Fruit fly (Drosophila melanogaster) whole organism, embryonic: Measurements from ENCODE around the gene msb1l.
A peak's percentile ranks its signal among the peaks of the same experiment; 100 is the strongest.

ENCODE experiments used
- CG12236 ChIP-seq: fragments of 200-800 bp; sonication (Bioruptor generic); optimal IDR thresholded peaks from 2 replicates; lab custom pipeline; 2016; ENCODE audit warnings: missing biosample characterization, missing genetic modification characterization
- CG12299 ChIP-seq: fragments of 200-800 bp; sonication (Bioruptor generic); optimal IDR thresholded peaks from 2 replicates; lab custom pipeline; 2018; ENCODE audit warnings: missing biosample characterization, mild to moderate bottlenecking, missing genetic modification characterization
- CG14667 ChIP-seq: fragments of 200-800 bp; sonication (Bioruptor generic); IDR thresholded peaks from 2 replicates; pipeline ENCODE4 v1.3.6; 2022; ENCODE audit warnings: missing biosample characterization, missing genetic modification characterization
- CG14860 ChIP-seq: fragments of 200-800 bp; sonication (Bioruptor generic); IDR thresholded peaks from 3 replicates; pipeline ENCODE4 v1.3.6; 2022; ENCODE audit warnings: missing biosample characterization, missing genetic modification characterization; ENCODE audit not compliant: partially characterized antibody
- CG16813 ChIP-seq: fragments of 200-800 bp; sonication (Bioruptor generic); IDR thresholded peaks from 3 replicates; pipeline ENCODE4 v1.3.6; 2022; ENCODE audit warnings: missing biosample characterization, missing genetic modification characterization; ENCODE audit not compliant: partially characterized antibody
- CG2120 ChIP-seq: fragments of 200-800 bp; sonication (Bioruptor generic); optimal IDR thresholded peaks from 3 replicates; lab custom pipeline; 2016; ENCODE audit warnings: missing biosample characterization, missing genetic modification characterization
- CG2875 ChIP-seq: fragments of 200-800 bp; sonication (Bioruptor generic); optimal IDR thresholded peaks from 2 replicates; lab custom pipeline; 2017; ENCODE audit warnings: missing biosample characterization, mild to moderate bottlenecking, missing genetic modification characterization, missing genetic modification reagents
- CG3065 ChIP-seq: fragments of 200-800 bp; sonication (Bioruptor generic); optimal IDR thresholded peaks from 2 replicates; lab custom pipeline; 2016; ENCODE audit warnings: missing biosample characterization, missing genetic modification characterization
- CG4282 ChIP-seq: fragments of 200-800 bp; sonication (Bioruptor generic); optimal IDR thresholded peaks from 2 replicates; lab custom pipeline; 2016; ENCODE audit warnings: missing biosample characterization, missing genetic modification characterization
- CG4424 ChIP-seq: fragments of 200-800 bp; sonication (Bioruptor generic); optimal IDR thresholded peaks from 3 replicates; lab custom pipeline; 2016; ENCODE audit warnings: missing biosample characterization, missing genetic modification characterization
- CG6175 ChIP-seq: fragments of 200-800 bp; sonication (Bioruptor generic); IDR thresholded peaks from 3 replicates; pipeline ENCODE4 v1.3.6; 2022; ENCODE audit warnings: missing biosample characterization, missing genetic modification characterization
- CG6765 ChIP-seq: fragments of 200-800 bp; sonication (Bioruptor generic); optimal IDR thresholded peaks from 3 replicates; lab custom pipeline; 2017; ENCODE audit warnings: missing biosample characterization, mild to moderate bottlenecking, missing genetic modification characterization
- CG7839 ChIP-seq: fragments of 200-800 bp; sonication (Bioruptor generic); optimal IDR thresholded peaks from 3 replicates; lab custom pipeline; 2018; ENCODE audit warnings: missing biosample characterization, mild to moderate bottlenecking, missing genetic modification characterization, moderate library complexity
- CG7963 ChIP-seq: fragments of 200-800 bp; sonication (Bioruptor generic); IDR thresholded peaks from 3 replicates; pipeline ENCODE4 v1.3.6; 2022; ENCODE audit warnings: missing biosample characterization, missing genetic modification characterization; ENCODE audit not compliant: partially characterized antibody
- CG8290 ChIP-seq, 3 experiments: fragments of 200-800 bp; sonication (Bioruptor generic); optimal IDR thresholded peaks; 2 replicates each; lab custom pipeline; 2016 to 2019; ENCODE audit warnings: missing biosample characterization in 3 of 3, missing genetic modification characterization in 3 of 3, mild to moderate bottlenecking in 2 of 3, moderate library complexity in 1 of 3
- CG8359 ChIP-seq: fragments of 200-800 bp; sonication (Bioruptor generic); optimal IDR thresholded peaks from 2 replicates; lab custom pipeline; 2017; ENCODE audit warnings: missing biosample characterization, mild to moderate bottlenecking, missing genetic modification characterization, borderline replicate concordance
- CG8924 ChIP-seq: fragments of 200-800 bp; optimal IDR thresholded peaks from 3 replicates; lab custom pipeline; 2019; ENCODE audit warnings: missing biosample characterization, mild to moderate bottlenecking, missing genetic modification characterization, moderate library complexity
- E2f1 ChIP-seq: fragments of 200-800 bp; sonication (Bioruptor generic); IDR thresholded peaks from 2 replicates; pipeline ENCODE4 v1.3.6; 2022; ENCODE audit warnings: missing biosample characterization, missing genetic modification characterization
- E2f2 ChIP-seq: fragments of 200-800 bp; sonication (Bioruptor generic); IDR thresholded peaks from 2 replicates; pipeline ENCODE4 v1.3.6; 2022; ENCODE audit warnings: missing biosample characterization, missing genetic modification characterization
- GATAe ChIP-seq: fragments of 200-800 bp; sonication (Bioruptor generic); conservative IDR thresholded peaks from 2 replicates; pipeline ENCODE4 v1.3.6; 2022; ENCODE audit warnings: missing biosample characterization, missing genetic modification characterization
- Hr3 ChIP-seq: fragments of 200-800 bp; sonication (Bioruptor generic); optimal IDR thresholded peaks from 3 replicates; lab custom pipeline; 2016; ENCODE audit warnings: missing biosample characterization, missing genetic modification characterization
- Hsf ChIP-seq: fragments of 200-800 bp; sonication (Bioruptor generic); optimal IDR thresholded peaks from 3 replicates; lab custom pipeline; 2016; ENCODE audit warnings: missing biosample characterization, missing genetic modification characterization
- MTF-1 ChIP-seq: fragments of 200-800 bp; sonication (Bioruptor generic); optimal IDR thresholded peaks from 2 replicates; lab custom pipeline; 2018; ENCODE audit warnings: missing biosample characterization, mild to moderate bottlenecking, missing genetic modification characterization, borderline replicate concordance
- Mad ChIP-seq: fragments of 200-800 bp; sonication (Bioruptor generic); optimal IDR thresholded peaks from 2 replicates; lab custom pipeline; 2016; ENCODE audit warnings: missing biosample characterization, missing genetic modification characterization
- NK7.1 ChIP-seq: fragments of 200-800 bp; sonication (Bioruptor generic); optimal IDR thresholded peaks from 3 replicates; lab custom pipeline; 2016; ENCODE audit warnings: missing biosample characterization, missing genetic modification characterization
- Pdp1 ChIP-seq, 2 experiments: fragments of 200-800 bp; sonication (Bioruptor generic); optimal IDR thresholded peaks; 3 replicates each; lab custom pipeline; 2016; ENCODE audit warnings: missing biosample characterization in 2 of 2, missing genetic modification characterization in 2 of 2, mild to moderate bottlenecking in 1 of 2, moderate library complexity in 1 of 2
- Sry-δ ChIP-seq: fragments of 200-800 bp; sonication (Bioruptor generic); optimal IDR thresholded peaks from 2 replicates; lab custom pipeline; 2016; ENCODE audit warnings: missing biosample characterization, missing genetic modification characterization
- Xrp1 ChIP-seq: fragments of 200-800 bp; sonication (Bioruptor generic); IDR thresholded peaks from 2 replicates; pipeline ENCODE4 v1.3.6; 2022; ENCODE audit warnings: missing biosample characterization, missing genetic modification characterization
- ac ChIP-seq: fragments of 200-800 bp; sonication (Bioruptor generic); optimal IDR thresholded peaks from 3 replicates; lab custom pipeline; 2017; ENCODE audit warnings: missing biosample characterization, mild to moderate bottlenecking, missing genetic modification characterization
- ash1 ChIP-seq: fragments of 200-800 bp; sonication (Bioruptor generic); optimal IDR thresholded peaks from 2 replicates; lab custom pipeline; 2018; ENCODE audit warnings: missing biosample characterization, mild to moderate bottlenecking, missing genetic modification characterization
- cg ChIP-seq: fragments of 200-800 bp; sonication (Bioruptor generic); optimal IDR thresholded peaks from 3 replicates; lab custom pipeline; 2019; ENCODE audit warnings: missing biosample characterization, mild to moderate bottlenecking, missing genetic modification characterization, moderate library complexity
- gsb-n ChIP-seq: fragments of 200-800 bp; sonication (Bioruptor generic); optimal IDR thresholded peaks from 3 replicates; lab custom pipeline; 2018; ENCODE audit warnings: missing biosample characterization, mild to moderate bottlenecking, missing genetic modification characterization
- inv ChIP-seq: fragments of 200-800 bp; sonication (Bioruptor generic); IDR thresholded peaks from 2 replicates; pipeline ENCODE4 v1.3.6; 2022; ENCODE audit warnings: missing biosample characterization, missing genetic modification characterization; ENCODE audit not compliant: partially characterized antibody
- kah ChIP-seq: fragments of 200-800 bp; sonication (Bioruptor generic); optimal IDR thresholded peaks from 2 replicates; lab custom pipeline; 2018; ENCODE audit warnings: missing biosample characterization, mild to moderate bottlenecking, missing genetic modification characterization
- kay ChIP-seq: fragments of 200-800 bp; sonication (Bioruptor generic); optimal IDR thresholded peaks from 2 replicates; lab custom pipeline; 2016; ENCODE audit warnings: missing biosample characterization, missing genetic modification characterization
- knrl ChIP-seq: fragments of 200-800 bp; sonication (Bioruptor generic); IDR thresholded peaks from 3 replicates; pipeline ENCODE4 v1.3.6; 2022; ENCODE audit warnings: missing biosample characterization, missing genetic modification characterization; ENCODE audit not compliant: partially characterized antibody
- mirr ChIP-seq: fragments of 200-800 bp; sonication (Bioruptor generic); optimal IDR thresholded peaks from 3 replicates; lab custom pipeline; 2018; ENCODE audit warnings: missing biosample characterization, mild to moderate bottlenecking, missing genetic modification characterization
- mld ChIP-seq: fragments of 200-800 bp; sonication (Bioruptor generic); IDR thresholded peaks from 3 replicates; pipeline ENCODE4 v1.3.6; 2022; ENCODE audit warnings: missing biosample characterization, missing genetic modification characterization; ENCODE audit not compliant: partially characterized antibody
- pan ChIP-seq, 4 experiments: fragments of >200 bp in 3 of 4; fragments of 200-800 bp in 1 of 4; sonication (Bioruptor generic) in 1 of 4; optimal IDR thresholded peaks in 3 of 4; IDR thresholded peaks in 1 of 4; 2 replicates each; pipeline versions ENCODE4 v1.3.6 to Lab custom; 2017 to 2022; ENCODE audit warnings: missing biosample characterization in 2 of 4, missing genetic modification characterization in 2 of 4, mixed read lengths in 1 of 4
- psq ChIP-seq: fragments of 200-800 bp; sonication (Bioruptor generic); optimal IDR thresholded peaks from 2 replicates; lab custom pipeline; 2017; ENCODE audit warnings: missing biosample characterization, missing genetic modification characterization
- tap ChIP-seq: fragments of 200-800 bp; optimal IDR thresholded peaks from 3 replicates; lab custom pipeline; 2019; ENCODE audit warnings: missing biosample characterization, mild to moderate bottlenecking, missing genetic modification characterization, moderate library complexity
- tgo ChIP-seq: fragments of 200-800 bp; sonication (Bioruptor generic); IDR thresholded peaks from 3 replicates; pipeline ENCODE4 v1.3.6; 2022; ENCODE audit warnings: missing biosample characterization, missing genetic modification characterization
- tio ChIP-seq: fragments of 200-800 bp; sonication (Bioruptor generic); optimal IDR thresholded peaks from 2 replicates; lab custom pipeline; 2017; ENCODE audit warnings: missing biosample characterization, missing genetic modification characterization, inconsistent platforms
- tup ChIP-seq: fragments of 200-800 bp; sonication (Bioruptor generic); optimal IDR thresholded peaks from 2 replicates; lab custom pipeline; 2016; ENCODE audit warnings: missing biosample characterization, mild to moderate bottlenecking, missing genetic modification characterization, moderate library complexity
- unc-4 ChIP-seq: fragments of 200-800 bp; sonication (Bioruptor generic); IDR thresholded peaks from 2 replicates; pipeline ENCODE4 v1.3.6; 2022; ENCODE audit warnings: missing biosample characterization, missing genetic modification characterization; ENCODE audit not compliant: partially characterized antibody
- wor ChIP-seq: fragments of 200-800 bp; sonication (Bioruptor generic); IDR thresholded peaks from 2 replicates; pipeline ENCODE4 v1.3.6; 2022; ENCODE audit warnings: missing biosample characterization, missing genetic modification characterization

The msb1l gene

DNA sequence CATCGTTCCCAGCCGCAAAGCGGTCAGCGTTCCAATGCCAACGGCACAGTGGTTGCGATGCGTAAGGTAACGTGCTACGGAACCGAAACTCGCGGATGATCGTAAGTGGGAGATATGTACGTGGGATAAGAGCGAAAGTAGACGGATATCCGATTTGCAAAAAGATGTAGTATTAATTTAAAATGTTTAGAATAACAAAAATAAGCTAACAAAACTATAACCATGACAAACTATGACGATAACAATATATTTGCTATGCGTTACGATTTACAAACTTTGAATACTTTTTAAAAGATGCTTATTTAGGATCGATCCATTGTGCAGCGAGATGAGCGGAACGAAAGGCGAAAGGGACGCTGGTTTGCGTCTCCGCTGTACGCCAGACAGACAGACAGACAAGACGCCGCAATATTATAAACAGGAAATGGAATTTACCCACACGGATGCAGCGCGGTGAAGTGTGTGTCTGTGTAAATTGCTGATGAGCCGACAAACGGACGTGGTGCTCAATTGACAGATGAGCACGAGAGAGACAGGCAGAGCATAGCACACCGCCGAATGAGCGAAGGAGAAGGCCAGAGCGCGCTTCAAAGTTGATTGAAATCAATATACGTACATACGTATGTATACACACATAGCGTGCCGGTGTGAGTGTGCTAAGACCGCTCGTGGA lies 1.7 kb upstream of the msb1l start (continued):
- TF ChIP-seq CG7963 (GFP tag; lab: Robert Waterston, UW) (no peak), Hr3 (peak; percentile 97), CG3065 (peak; percentile 87), CG8359 (peak; percentile 89), CG12236 (GFP tag; lab: Kevin White, UChicago) (peak; percentile 90), Sry-δ (GFP tag; lab: Kevin White, UChicago) (peak; percentile 69), CG4282 (peak; percentile 93), tgo (GFP tag; lab: Robert Waterston, UW) (peak; percentile 92), mirr (peak; percentile 78), Hsf (GFP tag; lab: Kevin White, UChicago) (peak; percentile 98), CG6765 (GFP tag; lab: Kevin White, UChicago) (peak; percentile 92), CG6175 (GFP tag; lab: Robert Waterston, UW) (no peak; the same call in 1 of the 3 replicates), Pdp1 (GFP tag; optimal IDR thresholded peaks at IDR 0.05; lab: Kevin White, UChicago) (peak; percentile 93 to 98), ac (GFP tag; lab: Kevin White, UChicago) (no peak), cg (peak; percentile 92), CG16813 (GFP tag; lab: Robert Waterston, UW) (no peak), wor (GFP tag; lab: Robert Waterston, UW) (peak; percentile 93), CG7839 (tag; lab: Kevin White, UChicago) (peak; percentile 98), Mad (GFP tag; lab: Kevin White, UChicago) (peak; percentile 96), E2f1 (GFP tag; lab: Robert Waterston, UW) (peak; percentile 92), tio (GFP tag; lab: Kevin White, UChicago) (peak; percentile 97), Xrp1 (GFP tag; lab: Robert Waterston, UW) (peak; percentile 94)

dm6 chr2L:19576299-19576971 lies 1.1 kb upstream of the msb1l start:
- TF ChIP-seq psq (GFP tag; lab: Kevin White, UChicago): no peak
- TF ChIP-seq tup: no peak
- no peak for TF ChIP-seq CG14860
- no peak for TF ChIP-seq knrl
- no peak for TF ChIP-seq NK7.1
- no peak for TF ChIP-seq CG4424
- TF ChIP-seq CG14667 (GFP tag; lab: Robert Waterston, UW): no peak
- no peak for TF ChIP-seq tap (tag; lab: Kevin White, UChicago)
- 0 out of 2 replicates have a peak, but pooled peaks have one; percentile 23 for TF ChIP-seq unc-4 (GFP tag; lab: Robert Waterston, UW)
- no peak for TF ChIP-seq CG12299 (tag; lab: Kevin White, UChicago)
- TF ChIP-seq MTF-1 (GFP tag; lab: Kevin White, UChicago): no peak
- peak; percentile 83 for TF ChIP-seq CG3065
- peak; percentile 55 for TF ChIP-seq CG8924 (tag; lab: Kevin White, UChicago)
- no peak for TF ChIP-seq ash1
- no peak for TF ChIP-seq inv
- no peak for TF ChIP-seq pan (optimal IDR thresholded peaks at IDR 0.05; lab: Kevin White, UChicago)
- TF ChIP-seq pan (GFP tag; optimal IDR thresholded peaks at IDR 0.05 in 1 of 2, IDR thresholded peaks at IDR 0.05 in 1 of 2): no peak
- no peak for TF ChIP-seq CG2875
- no peak for TF ChIP-seq GATAe (GFP tag; lab: Robert Waterston, UW)
- no peak for TF ChIP-seq CG8290 (GFP tag; optimal IDR thresholded peaks at IDR 0.05; lab: Kevin White, UChicago)
- TF ChIP-seq CG8290 (tag; optimal IDR thresholded peaks at IDR 0.05; lab: Kevin White, UChicago): peak in 1 of 2 experiments; percentile 11
- no peak for TF ChIP-seq E2f2
- TF ChIP-seq mld (GFP tag; lab: Robert Waterston, UW): no peak
- TF ChIP-seq gsb-n (tag; lab: Kevin White, UChicago): no peak
- TF ChIP-seq kah (GFP tag; lab: Kevin White, UChicago): no peak
- no peak for TF ChIP-seq kay (GFP tag; lab: Kevin White, UChicago)
- no peak for TF ChIP-seq CG2120
- TF ChIP-seq ac (GFP tag; lab: Kevin White, UChicago): peak; percentile 40
